Worm (Caenorhabditis elegans): ENCODE data around the gene B0222.1.

DNA sequence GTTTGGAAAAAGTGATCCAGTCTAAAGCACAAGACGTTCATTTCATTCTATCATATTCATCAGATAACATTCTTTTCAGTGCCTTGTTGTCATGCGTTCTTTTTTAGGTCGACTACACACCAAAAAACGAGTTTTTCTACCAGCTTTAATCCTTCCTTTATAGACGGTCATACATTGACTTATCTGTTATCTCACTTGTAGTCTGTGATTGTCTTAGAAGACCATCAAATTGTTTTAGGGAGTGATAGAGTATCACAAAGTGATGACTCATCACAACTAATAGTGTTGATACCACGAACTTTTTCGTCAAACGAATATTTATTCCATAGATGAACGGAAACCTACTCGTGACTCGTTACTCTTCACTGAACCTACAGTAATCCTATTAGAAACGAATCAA lies 48.2 kb upstream of the B0222.1 start:
- TF ChIP-seq him-1 (tag; optimal IDR thresholded peaks at IDR 0.05) (no peak), dao-5 (tag; optimal IDR thresholded peaks at IDR 0.05) (no peak)

Measured in whole organism, L4/young adult.